Fruit fly (Drosophila melanogaster) whole organism, embryonic: ENCODE data around the gene CG8319.

Experiments used
- CG11456 ChIP-seq: fragments of 200-800 bp; sonication (Bioruptor generic); IDR thresholded peaks from 3 replicates; pipeline ENCODE4 v1.3.6; 2022; ENCODE audit warnings: missing biosample characterization, missing genetic modification characterization
- CG11696 ChIP-seq: fragments of 200-800 bp; sonication (Bioruptor generic); IDR thresholded peaks from 2 replicates; pipeline ENCODE4 v1.3.6; 2022; ENCODE audit warnings: missing biosample characterization, missing genetic modification characterization
- CG12299 ChIP-seq: fragments of 200-800 bp; sonication (Bioruptor generic); optimal IDR thresholded peaks from 2 replicates; lab custom pipeline; 2018; ENCODE audit warnings: missing biosample characterization, mild to moderate bottlenecking, missing genetic modification characterization
- CG16813 ChIP-seq: fragments of 200-800 bp; sonication (Bioruptor generic); IDR thresholded peaks from 3 replicates; pipeline ENCODE4 v1.3.6; 2022; ENCODE audit warnings: missing biosample characterization, missing genetic modification characterization; ENCODE audit not compliant: partially characterized antibody
- CG16815 ChIP-seq: fragments of 200-800 bp; sonication (Bioruptor generic); optimal IDR thresholded peaks from 3 replicates; lab custom pipeline; 2017; ENCODE audit warnings: missing biosample characterization, mild to moderate bottlenecking, missing genetic modification characterization
- CG17385 ChIP-seq: fragments of 200-800 bp; sonication (Bioruptor generic); optimal IDR thresholded peaks from 3 replicates; lab custom pipeline; 2018; ENCODE audit warnings: missing biosample characterization, mild to moderate bottlenecking, missing genetic modification characterization
- CG17802 ChIP-seq: fragments of 200-800 bp; sonication (Bioruptor generic); optimal IDR thresholded peaks from 2 replicates; lab custom pipeline; 2018; ENCODE audit warnings: missing biosample characterization, mild to moderate bottlenecking, missing genetic modification characterization, moderate library complexity
- CG18764 ChIP-seq: fragments of 200-800 bp; sonication (Bioruptor generic); optimal IDR thresholded peaks from 3 replicates; lab custom pipeline; 2016; ENCODE audit warnings: missing biosample characterization, missing genetic modification characterization
- CG2678 ChIP-seq: fragments of 200-800 bp; sonication (Bioruptor generic); optimal IDR thresholded peaks from 3 replicates; lab custom pipeline; 2019; ENCODE audit warnings: missing biosample characterization, mild to moderate bottlenecking, missing genetic modification characterization, moderate library complexity
- CG2875 ChIP-seq: fragments of 200-800 bp; sonication (Bioruptor generic); optimal IDR thresholded peaks from 2 replicates; lab custom pipeline; 2017; ENCODE audit warnings: missing biosample characterization, mild to moderate bottlenecking, missing genetic modification characterization, missing genetic modification reagents
- CG30020 ChIP-seq: fragments of 200-800 bp; optimal IDR thresholded peaks from 2 replicates; lab custom pipeline; 2019; ENCODE audit warnings: missing biosample characterization, mild to moderate bottlenecking, missing genetic modification characterization, moderate library complexity
- CG30431 ChIP-seq: fragments of 200-800 bp; sonication (Bioruptor generic); optimal IDR thresholded peaks from 2 replicates; lab custom pipeline; 2017; ENCODE audit warnings: missing biosample characterization, missing genetic modification characterization
- CG31224 ChIP-seq: fragments of 200-800 bp; sonication (Bioruptor generic); IDR thresholded peaks from 2 replicates; pipeline ENCODE4 v1.3.6; 2022; ENCODE audit warnings: missing biosample characterization, missing genetic modification characterization
- CG34224 ChIP-seq: fragments of 200-800 bp; sonication (Bioruptor generic); IDR thresholded peaks from 3 replicates; pipeline ENCODE4 v1.3.6; 2022; ENCODE audit warnings: missing biosample characterization, missing genetic modification characterization; ENCODE audit not compliant: partially characterized antibody
- CG4328 ChIP-seq: fragments of 200-800 bp; sonication (Bioruptor generic); optimal IDR thresholded peaks from 3 replicates; lab custom pipeline; 2017; ENCODE audit warnings: missing biosample characterization, missing genetic modification reagents, missing genetic modification characterization
- CG6813 ChIP-seq: fragments of 200-800 bp; sonication (Bioruptor generic); optimal IDR thresholded peaks from 2 replicates; lab custom pipeline; 2017; ENCODE audit warnings: missing biosample characterization, missing genetic modification characterization, mild to moderate bottlenecking, moderate library complexity, missing genetic modification reagents
- CG8281 ChIP-seq: fragments of 200-800 bp; sonication (Bioruptor generic); optimal IDR thresholded peaks from 2 replicates; lab custom pipeline; 2018; ENCODE audit warnings: missing biosample characterization, mild to moderate bottlenecking, missing genetic modification characterization, moderate library complexity
- CG8388 ChIP-seq: fragments of 200-800 bp; sonication (Bioruptor generic); optimal IDR thresholded peaks from 2 replicates; lab custom pipeline; 2019; ENCODE audit warnings: missing biosample characterization, mild to moderate bottlenecking, missing genetic modification characterization, moderate library complexity
- CG8478 ChIP-seq: fragments of >200 bp; optimal IDR thresholded peaks from 2 replicates; lab custom pipeline; 2018
- Camta ChIP-seq: fragments of 200-800 bp; sonication (Bioruptor generic); optimal IDR thresholded peaks from 2 replicates; lab custom pipeline; 2016; ENCODE audit warnings: missing biosample characterization, missing genetic modification characterization
- CrebB ChIP-seq: fragments of 200-800 bp; sonication (Bioruptor generic); optimal IDR thresholded peaks from 3 replicates; lab custom pipeline; 2018; ENCODE audit warnings: missing biosample characterization, mild to moderate bottlenecking, missing genetic modification characterization
- Drgx ChIP-seq: fragments of 200-800 bp; sonication (Bioruptor generic); IDR thresholded peaks from 2 replicates; pipeline ENCODE4 v1.3.6; 2022; ENCODE audit warnings: missing biosample characterization, missing genetic modification characterization
- ERR ChIP-seq: fragments of 200-800 bp; sonication (Bioruptor generic); optimal IDR thresholded peaks from 2 replicates; lab custom pipeline; 2016; ENCODE audit warnings: missing biosample characterization, missing genetic modification characterization
- Fer1 ChIP-seq: fragments of 200-800 bp; sonication (Bioruptor generic); optimal IDR thresholded peaks from 2 replicates; lab custom pipeline; 2017; ENCODE audit warnings: missing biosample characterization, mild to moderate bottlenecking, missing genetic modification characterization
- HLH3B ChIP-seq: fragments of 200-800 bp; sonication (Bioruptor generic); IDR thresholded peaks from 2 replicates; pipeline ENCODE4 v1.3.6; 2022; ENCODE audit warnings: missing biosample characterization, missing genetic modification characterization
- Kr ChIP-seq: fragments of 200-800 bp; sonication (Bioruptor generic); optimal IDR thresholded peaks from 2 replicates; lab custom pipeline; 2017; ENCODE audit warnings: missing biosample characterization, mild to moderate bottlenecking, missing genetic modification characterization
- Nf-YC ChIP-seq: fragments of 200-800 bp; optimal IDR thresholded peaks from 3 replicates; lab custom pipeline; 2019; ENCODE audit warnings: missing biosample characterization, mild to moderate bottlenecking, missing genetic modification characterization, moderate library complexity
- Optix ChIP-seq: fragments of 200-800 bp; sonication (Bioruptor generic); IDR thresholded peaks from 3 replicates; pipeline ENCODE4 v1.3.6; 2022; ENCODE audit warnings: missing biosample characterization, missing genetic modification characterization
- Pdp1 ChIP-seq, 2 experiments: fragments of 200-800 bp; sonication (Bioruptor generic); optimal IDR thresholded peaks; 3 replicates each; lab custom pipeline; 2016; ENCODE audit warnings: missing biosample characterization in 2 of 2, missing genetic modification characterization in 2 of 2, mild to moderate bottlenecking in 1 of 2, moderate library complexity in 1 of 2
- Ptx1 ChIP-seq: fragments of 200-800 bp; sonication (Bioruptor generic); IDR thresholded peaks from 2 replicates; pipeline ENCODE4 v1.3.6; 2022; ENCODE audit warnings: missing biosample characterization, missing genetic modification characterization
- Six4 ChIP-seq: fragments of 200-800 bp; sonication (Bioruptor generic); optimal IDR thresholded peaks from 2 replicates; lab custom pipeline; 2016; ENCODE audit warnings: missing biosample characterization, missing genetic modification characterization
- Sry-δ ChIP-seq: fragments of 200-800 bp; sonication (Bioruptor generic); optimal IDR thresholded peaks from 2 replicates; lab custom pipeline; 2016; ENCODE audit warnings: missing biosample characterization, missing genetic modification characterization
- YL-1 ChIP-seq: fragments of 200-800 bp; sonication (Bioruptor generic); optimal IDR thresholded peaks from 3 replicates; lab custom pipeline; 2017; ENCODE audit warnings: missing biosample characterization, mild to moderate bottlenecking, missing genetic modification characterization
- bab2 ChIP-seq: fragments of 200-800 bp; sonication (Bioruptor generic); optimal IDR thresholded peaks from 2 replicates; lab custom pipeline; 2016; ENCODE audit warnings: missing biosample characterization, missing genetic modification characterization
- chif ChIP-seq, 2 experiments: fragments of 200-800 bp; sonication (Bioruptor generic); optimal IDR thresholded peaks; 3 replicates each; lab custom pipeline; 2016; ENCODE audit warnings: missing biosample characterization in 2 of 2, missing genetic modification characterization in 2 of 2
- da ChIP-seq: fragments of 200-800 bp; sonication (Bioruptor generic); optimal IDR thresholded peaks from 2 replicates; lab custom pipeline; 2016; ENCODE audit warnings: missing biosample characterization, missing genetic modification characterization
- en ChIP-seq: fragments of 200-800 bp; sonication (Bioruptor generic); optimal IDR thresholded peaks from 2 replicates; lab custom pipeline; 2016; ENCODE audit warnings: missing biosample characterization, missing genetic modification characterization
- fd102C ChIP-seq: fragments of 200-800 bp; sonication (Bioruptor generic); optimal IDR thresholded peaks from 2 replicates; lab custom pipeline; 2018; ENCODE audit warnings: missing biosample characterization, mild to moderate bottlenecking, missing genetic modification characterization, moderate library complexity
- gce ChIP-seq: fragments of 200-800 bp; sonication (Bioruptor generic); IDR thresholded peaks from 3 replicates; pipeline ENCODE4 v1.3.6; 2022; ENCODE audit warnings: missing biosample characterization, missing genetic modification characterization
- hkb ChIP-seq, 2 experiments: fragments of 200-800 bp in 1 of 2; fragments of >200 bp in 1 of 2; sonication (Bioruptor generic) in 1 of 2; IDR thresholded peaks in 1 of 2; optimal IDR thresholded peaks in 1 of 2; 2 replicates each; pipeline versions ENCODE4 v1.3.6 to Lab custom; 2017 to 2022; ENCODE audit warnings: missing biosample characterization in 1 of 2, missing genetic modification characterization in 1 of 2
- kay ChIP-seq: fragments of 200-800 bp; sonication (Bioruptor generic); optimal IDR thresholded peaks from 2 replicates; lab custom pipeline; 2016; ENCODE audit warnings: missing biosample characterization, missing genetic modification characterization
- lab ChIP-seq: fragments of 200-800 bp; sonication (Bioruptor generic); optimal IDR thresholded peaks from 3 replicates; lab custom pipeline; 2017; ENCODE audit warnings: missing biosample characterization, missing genetic modification characterization, mild to moderate bottlenecking, moderate library complexity, missing genetic modification reagents
- lilli ChIP-seq: fragments of 200-800 bp; sonication (Bioruptor generic); optimal IDR thresholded peaks from 3 replicates; lab custom pipeline; 2016; ENCODE audit warnings: missing biosample characterization, missing genetic modification characterization
- lov ChIP-seq, 2 experiments: fragments of 200-800 bp in 1 of 2; fragments of >200 bp in 1 of 2; sonication (Bioruptor generic) in 1 of 2; IDR thresholded peaks in 1 of 2; optimal IDR thresholded peaks in 1 of 2; 2 replicates in 1 of 2; 3 replicates in 1 of 2; pipeline versions ENCODE4 v1.3.6 to Lab custom; 2017 to 2022; ENCODE audit warnings: missing biosample characterization in 1 of 2, missing genetic modification characterization in 1 of 2
- odd ChIP-seq: fragments of 200-800 bp; sonication (Bioruptor generic); optimal IDR thresholded peaks from 2 replicates; lab custom pipeline; 2017; ENCODE audit warnings: missing biosample characterization, mild to moderate bottlenecking, missing genetic modification characterization
- seq ChIP-seq: fragments of 200-800 bp; sonication (Bioruptor generic); IDR thresholded peaks from 2 replicates; pipeline ENCODE4 v1.3.6; 2022; ENCODE audit warnings: missing biosample characterization, missing genetic modification characterization
- stc ChIP-seq: fragments of 200-800 bp; sonication (Bioruptor generic); IDR thresholded peaks from 2 replicates; pipeline ENCODE4 v1.3.6; 2022; ENCODE audit warnings: missing biosample characterization, missing genetic modification characterization
- tio ChIP-seq: fragments of 200-800 bp; sonication (Bioruptor generic); optimal IDR thresholded peaks from 2 replicates; lab custom pipeline; 2017; ENCODE audit warnings: missing biosample characterization, missing genetic modification characterization, inconsistent platforms
- vnd ChIP-seq: fragments of 200-800 bp; sonication (Bioruptor generic); IDR thresholded peaks from 3 replicates; pipeline ENCODE4 v1.3.6; 2022; ENCODE audit warnings: missing biosample characterization, missing genetic modification characterization; ENCODE audit not compliant: partially characterized antibody
- zf30C ChIP-seq: fragments of 200-800 bp; sonication (Bioruptor generic); optimal IDR thresholded peaks from 3 replicates; lab custom pipeline; 2018; ENCODE audit warnings: missing biosample characterization, mild to moderate bottlenecking, missing genetic modification characterization

CG8319 gene

dm6 chr3R:9613124-9613523, 14.0 kb upstream of the CG8319 start (continued):
- no peak for TF ChIP-seq lov (optimal IDR thresholded peaks at IDR 0.05; lab: Kevin White, UChicago)
- no peak for TF ChIP-seq lov (GFP tag; IDR thresholded peaks at IDR 0.05; lab: Robert Waterston, UW)
- no peak for TF ChIP-seq en (GFP tag; lab: Kevin White, UChicago)
- peak; percentile 10 for TF ChIP-seq CG17385 (GFP tag; lab: Kevin White, UChicago)
- TF ChIP-seq CG16815 (GFP tag; lab: Kevin White, UChicago), result no peak
- TF ChIP-seq CG12299 (tag; lab: Kevin White, UChicago), result no peak
- peak; percentile 34 for TF ChIP-seq CG18764 (GFP tag; lab: Kevin White, UChicago)
- peak; percentile 24 for TF ChIP-seq ERR (GFP tag; lab: Kevin White, UChicago)
- peak; percentile 44 for TF ChIP-seq tio (GFP tag; lab: Kevin White, UChicago)
- TF ChIP-seq Drgx (GFP tag; lab: Robert Waterston, UW), result peak; percentile 96
- no peak for TF ChIP-seq Kr (GFP tag; lab: Kevin White, UChicago)
- TF ChIP-seq lilli (GFP tag; lab: Kevin White, UChicago), result peak; percentile 81
- no peak for TF ChIP-seq Optix
- no peak for TF ChIP-seq CG34224 (GFP tag; lab: Robert Waterston, UW)
- TF ChIP-seq seq (GFP tag; lab: Robert Waterston, UW), result peak; percentile 69
- peak; percentile 70 for TF ChIP-seq HLH3B
- TF ChIP-seq vnd (GFP tag; lab: Robert Waterston, UW), result no peak
- peak; percentile 32 for TF ChIP-seq CG8388 (GFP tag; lab: Kevin White, UChicago)
- TF ChIP-seq CG2678 (tag; lab: Kevin White, UChicago), result peak; percentile 69
- TF ChIP-seq CG30431 (GFP tag; lab: Kevin White, UChicago), result peak; percentile 33
- TF ChIP-seq fd102C (GFP tag; lab: Kevin White, UChicago), result no peak
- TF ChIP-seq hkb (optimal IDR thresholded peaks at IDR 0.05; lab: Kevin White, UChicago), result no peak
- TF ChIP-seq hkb (GFP tag; IDR thresholded peaks at IDR 0.05; lab: Robert Waterston, UW), result peak; percentile 86
- TF ChIP-seq stc (GFP tag; lab: Robert Waterston, UW), result peak; percentile 51; the same call in 1 of the 2 replicates
- no peak for TF ChIP-seq CG8281
- TF ChIP-seq CG8478 (lab: Kevin White, UChicago), result no peak
- TF ChIP-seq CG11456 (GFP tag; lab: Robert Waterston, UW), result no peak; the same call in 2 of the 3 replicates
- TF ChIP-seq chif (GFP tag; optimal IDR thresholded peaks at IDR 0.05; lab: Kevin White, UChicago), result peak in 1 of 2 experiments; percentile 38
- peak; percentile 36 for TF ChIP-seq kay (GFP tag; lab: Kevin White, UChicago)
- TF ChIP-seq Six4 (GFP tag; lab: Kevin White, UChicago), result peak; percentile 37
- TF ChIP-seq CG4328, result no peak
- no peak for TF ChIP-seq CrebB (tag; lab: Kevin White, UChicago)
- peak; percentile 90 for TF ChIP-seq lab
- TF ChIP-seq CG17802, result no peak
- peak; percentile 42 for TF ChIP-seq Sry-δ (GFP tag; lab: Kevin White, UChicago)
- TF ChIP-seq CG16813 (GFP tag; lab: Robert Waterston, UW), result no peak
- peak; percentile 61 for TF ChIP-seq CG6813
- no peak for TF ChIP-seq CG30020
- no peak for TF ChIP-seq gce (GFP tag; lab: Robert Waterston, UW)
- TF ChIP-seq CG11696, result no peak
- peak; percentile 70 for TF ChIP-seq Ptx1 (GFP tag; lab: Robert Waterston, UW)
- TF ChIP-seq Nf-YC, result no peak
- no peak for TF ChIP-seq zf30C (GFP tag; lab: Kevin White, UChicago)
- peak; percentile 19; the same call in 1 of the 2 replicates for TF ChIP-seq CG31224 (GFP tag; lab: Robert Waterston, UW)
- TF ChIP-seq YL-1, result no peak
- peak; percentile 80 for TF ChIP-seq Fer1 (GFP tag; lab: Kevin White, UChicago)
- no peak for TF ChIP-seq da (GFP tag; lab: Kevin White, UChicago)
- peak; percentile 52 to 54 for TF ChIP-seq Pdp1 (GFP tag; optimal IDR thresholded peaks at IDR 0.05; lab: Kevin White, UChicago)
- no peak for TF ChIP-seq odd (GFP tag; lab: Kevin White, UChicago)
- TF ChIP-seq CG2875 (GFP tag; lab: Kevin White, UChicago), result peak; percentile 24
- peak; percentile 62 for TF ChIP-seq Camta (GFP tag; lab: Kevin White, UChicago)
- peak; percentile 65 for TF ChIP-seq bab2
